Worm (Caenorhabditis elegans) whole organism, dauer: ENCODE data around the gene F54D5.15.
"Not testable (repeated sequence)": the region's sequence is repeated elsewhere in the genome, so short reads cannot be mapped to it uniquely, and the experiment has no call there.

Source experiments
- unc-62 ChIP-seq: sonication (generic microtip); optimal IDR thresholded peaks from 2 replicates; lab custom pipeline; 2017; ENCODE audit warnings: missing biosample characterization, missing genetic modification reagents, missing genetic modification characterization

F54D5.15 gene

DNA sequence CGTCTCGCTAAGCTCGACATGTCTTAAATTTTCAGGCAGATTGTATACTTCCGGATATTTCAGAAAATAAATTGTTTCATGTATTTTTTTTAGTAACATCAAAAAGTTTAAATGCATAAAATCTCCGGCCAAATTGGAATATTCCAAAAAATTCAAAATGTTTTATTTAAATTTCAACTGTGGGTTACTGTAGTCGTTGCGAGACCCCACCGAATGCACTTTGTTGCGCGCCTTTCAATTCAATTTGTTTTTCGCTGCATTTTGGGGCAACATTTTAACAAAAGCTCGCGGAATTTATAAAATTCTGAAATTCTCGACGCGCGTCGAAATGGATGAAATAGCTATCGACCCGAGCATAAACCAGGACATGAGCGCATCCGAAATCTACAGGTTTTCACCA, 8.9 kb upstream of the F54D5.15 start, which contains the start of gene F54D5.2:
TSS of gene F54D5.2 (plus strand) at position 237 of the 400 bp plus-strand sequence.
- TF ChIP-seq unc-62 (GFP tag; lab: Kevin White, UChicago): no peak

DNA sequence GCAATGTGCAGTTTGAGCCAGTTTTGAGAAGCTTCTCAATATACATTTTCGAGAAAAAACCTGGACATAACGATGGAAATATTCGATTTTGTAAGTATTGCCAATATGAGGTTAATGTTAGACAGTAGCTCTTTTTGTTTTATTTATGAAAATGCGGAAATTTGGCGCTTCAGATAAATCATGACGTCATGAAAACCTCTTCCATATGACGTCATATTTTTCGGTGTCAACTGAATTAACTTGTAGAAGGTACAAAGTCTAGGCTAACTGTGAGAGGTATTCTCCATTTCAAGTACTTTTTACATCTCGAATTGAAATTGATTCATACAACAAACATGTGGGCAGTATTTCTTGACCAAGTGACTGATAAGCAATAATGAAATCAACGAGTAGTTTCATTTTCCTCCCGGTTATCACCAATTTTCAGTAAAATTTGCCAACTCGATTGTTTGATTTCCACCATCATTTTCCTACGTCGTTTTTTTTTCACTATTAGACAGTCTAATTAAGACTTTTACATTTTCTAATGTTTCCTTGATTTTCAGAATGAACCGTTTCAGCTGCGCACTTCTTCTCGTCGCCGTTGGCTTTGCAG, 7.3 kb upstream of the F54D5.15 start, which contains the start of gene F54D5.3:
TSS of gene F54D5.3 (plus strand) at position 546 of the 595 bp plus-strand sequence.
- no peak for TF ChIP-seq unc-62 (GFP tag; lab: Kevin White, UChicago)

DNA sequence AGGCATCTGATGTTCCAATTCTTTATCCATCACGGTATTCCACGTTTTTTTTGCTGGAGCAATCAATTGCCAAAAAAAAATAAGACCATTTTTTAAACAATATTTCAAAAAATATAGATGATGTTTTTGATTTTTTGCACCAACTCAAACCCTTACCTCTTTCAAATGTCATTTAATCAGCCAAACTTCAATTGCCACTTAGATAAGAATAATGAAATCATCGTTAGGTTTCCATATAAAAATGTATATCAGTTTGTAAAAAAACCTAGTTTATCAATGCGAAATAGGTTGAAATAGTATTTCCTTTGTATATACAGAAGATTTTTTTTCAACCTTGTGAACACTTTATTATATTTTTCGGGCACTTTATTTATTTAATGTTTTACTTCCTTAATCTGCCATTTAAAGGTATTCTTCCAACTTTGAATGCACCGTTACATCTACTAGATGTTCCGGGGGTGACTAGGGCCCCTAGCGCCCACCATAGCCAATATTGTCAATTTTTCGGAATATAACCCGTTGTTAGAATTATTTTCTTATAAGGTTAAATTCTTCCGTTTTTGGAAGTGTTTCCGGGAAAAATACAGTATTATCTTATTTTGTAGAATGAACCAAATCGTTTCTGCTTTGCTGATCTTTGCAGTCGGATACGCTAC, 5.3 kb upstream of the F54D5.15 start, which contains the start of the genes F54D5.23 and F54D5.4:
TSS of gene F54D5.23 (minus strand) at position 75 of the 656 bp plus-strand sequence.
TSS of gene F54D5.4 (plus strand) at position 606 of the 656 bp plus-strand sequence.
- TF ChIP-seq unc-62 (GFP tag; lab: Kevin White, UChicago): no peak

DNA sequence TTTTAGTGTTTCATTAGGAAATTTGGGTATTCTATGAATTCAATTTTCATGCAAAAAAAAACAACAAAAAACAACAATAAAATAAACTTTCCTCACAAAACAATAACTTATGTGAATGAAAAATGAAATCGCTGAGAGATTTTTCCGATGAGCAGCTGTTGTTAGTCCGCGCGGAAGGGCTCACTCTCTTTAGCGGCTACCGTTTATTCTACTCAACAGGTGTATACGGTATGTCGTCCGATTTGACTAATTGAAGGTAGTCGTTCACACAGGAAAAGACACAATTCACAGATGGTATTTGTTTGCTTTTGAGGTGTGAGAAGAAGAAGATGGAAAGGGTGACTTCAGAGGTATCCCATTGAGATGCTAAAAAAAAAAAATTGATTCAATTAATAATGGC, 4.6 kb upstream of the F54D5.15 start:
- no peak for TF ChIP-seq unc-62 (GFP tag; lab: Kevin White, UChicago)

DNA sequence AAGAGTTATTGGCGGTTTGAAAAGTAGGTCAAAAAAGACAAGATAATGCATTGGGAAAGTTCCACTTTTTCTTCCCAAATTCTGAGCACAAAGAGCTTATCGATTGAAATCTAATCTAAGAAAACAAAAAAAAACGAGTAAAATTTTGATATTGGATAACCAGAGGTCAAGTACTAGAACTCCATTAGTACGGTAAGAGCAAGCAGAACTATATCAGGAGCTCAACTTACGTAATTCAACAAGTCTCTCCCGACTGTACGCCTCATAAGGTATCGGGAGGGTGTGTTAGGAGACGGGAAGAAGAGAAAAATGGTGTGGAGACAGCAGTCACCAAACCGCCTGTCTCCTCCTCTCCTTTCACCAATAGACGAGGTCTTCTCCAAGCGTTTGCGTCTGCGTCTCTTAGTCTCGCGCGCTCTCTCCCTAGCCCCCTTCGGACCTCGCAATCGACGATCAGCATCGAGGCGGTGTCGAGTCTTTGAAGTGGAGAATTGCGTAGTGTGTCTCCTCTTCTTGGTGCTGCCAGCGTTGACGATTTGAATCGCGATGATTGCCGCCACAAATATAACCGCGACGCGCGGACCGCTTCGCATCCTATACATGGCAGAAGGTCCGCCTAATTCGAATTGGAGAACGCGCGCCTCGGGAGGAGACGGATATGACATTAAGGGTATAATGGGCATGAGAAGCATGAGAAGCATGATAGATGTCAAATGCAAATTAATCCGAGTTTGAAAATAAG, 3.1 kb upstream of the F54D5.15 start, which contains the start of gene F54D5.5:
TSS of gene F54D5.5 (minus strand) at position 51 of the 742 bp plus-strand sequence.
- no peak for TF ChIP-seq unc-62 (GFP tag; lab: Kevin White, UChicago)

DNA sequence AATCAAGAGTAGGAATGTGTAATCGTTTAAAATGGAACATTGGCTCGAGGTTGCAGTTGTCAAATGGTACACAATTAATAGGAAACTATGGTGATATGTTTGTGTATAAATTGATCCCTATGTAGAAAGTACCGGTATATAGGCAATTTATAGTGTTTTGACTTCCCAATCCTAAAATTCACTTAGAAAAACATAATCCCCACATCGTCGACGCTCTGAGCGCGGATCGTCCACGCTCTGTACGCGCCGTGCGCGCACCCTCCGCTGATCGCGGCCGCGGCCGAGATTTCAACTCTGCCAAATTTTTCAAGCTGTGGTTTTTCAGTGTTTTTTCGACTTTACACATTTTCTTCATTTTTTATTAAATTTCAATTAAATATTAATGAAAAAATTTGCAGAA, 7.7 kb downstream of the F54D5.15 start, which contains the start of gene F54D5.17:
TSS of gene F54D5.17 (plus strand) at position 301 of the 400 bp plus-strand sequence.
- TF ChIP-seq unc-62 (GFP tag; lab: Kevin White, UChicago): no peak

DNA sequence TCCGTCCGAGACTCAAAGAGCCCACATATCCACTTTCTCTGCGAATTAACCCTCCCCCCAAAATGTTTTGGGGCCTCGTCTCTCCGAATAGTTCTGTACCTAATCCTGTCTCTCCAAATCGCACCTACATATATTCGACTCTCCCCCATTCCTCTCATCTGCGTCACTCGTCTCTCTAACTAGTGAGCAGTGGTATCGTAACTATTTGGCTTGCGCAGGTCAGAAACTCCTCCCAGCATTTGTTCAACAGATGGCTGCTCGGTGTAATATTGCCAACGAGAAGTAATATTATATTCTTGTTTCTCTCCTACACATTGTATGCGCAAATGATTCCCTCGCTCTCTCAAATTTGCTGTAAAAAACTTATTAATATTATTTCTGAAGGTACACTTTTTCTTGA, 8.4 kb downstream of the F54D5.15 start, which contains the start of gene F54D5.24:
TSS of gene F54D5.24 (plus strand) at position 316 of the 400 bp plus-strand sequence.
- TF ChIP-seq unc-62 (GFP tag; lab: Kevin White, UChicago): no peak

DNA sequence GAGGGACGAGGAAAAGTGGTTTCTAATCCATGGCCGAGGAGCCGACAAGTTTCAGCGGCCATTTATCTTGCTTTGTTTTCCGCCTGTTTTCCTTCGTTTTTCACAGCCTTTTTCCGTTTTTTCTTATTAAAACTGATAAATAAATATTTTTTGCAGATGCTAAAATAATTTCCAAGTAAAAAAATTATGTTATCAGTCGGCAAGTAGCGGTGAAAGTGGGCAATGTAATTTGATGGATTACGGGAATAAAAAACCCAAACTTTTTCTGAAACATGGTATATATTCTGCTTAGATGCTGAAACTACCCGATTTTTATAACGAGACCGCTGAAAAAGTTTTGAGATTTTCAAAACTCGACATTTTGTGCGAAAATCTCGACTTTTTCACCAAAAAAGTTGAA, 12.0 kb downstream of the F54D5.15 start, which contains the start of gene dhgd-1:
TSS of gene dhgd-1 (minus strand) at position 101 of the 400 bp plus-strand sequence.
- TF ChIP-seq unc-62 (GFP tag; lab: Kevin White, UChicago): not testable (repeated sequence)

DNA sequence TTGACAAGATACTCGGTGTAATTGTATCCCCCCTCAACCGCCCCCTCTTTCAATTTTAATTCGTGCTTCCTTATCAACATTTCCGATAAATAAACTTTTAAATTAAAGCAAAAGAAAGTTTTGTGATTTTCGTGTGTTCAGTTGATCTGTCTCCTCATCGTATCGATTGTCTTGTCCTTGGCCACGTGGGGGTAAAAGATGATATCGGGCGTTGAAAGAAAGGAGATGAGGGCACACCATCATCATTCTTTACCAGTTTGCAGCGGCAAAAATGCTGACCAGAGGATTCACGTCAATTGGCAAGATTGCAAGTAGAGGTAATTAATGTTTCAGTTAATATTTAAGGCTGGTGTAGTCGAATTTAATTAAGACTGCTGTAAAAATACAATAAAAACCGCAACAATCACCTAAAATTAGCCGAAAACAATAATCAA, 16.8 kb downstream of the F54D5.15 start, which contains the start of gene F54D5.7:
TSS of gene F54D5.7 (plus strand) at position 264 of the 434 bp plus-strand sequence.
- no peak for TF ChIP-seq unc-62 (GFP tag; lab: Kevin White, UChicago)

DNA sequence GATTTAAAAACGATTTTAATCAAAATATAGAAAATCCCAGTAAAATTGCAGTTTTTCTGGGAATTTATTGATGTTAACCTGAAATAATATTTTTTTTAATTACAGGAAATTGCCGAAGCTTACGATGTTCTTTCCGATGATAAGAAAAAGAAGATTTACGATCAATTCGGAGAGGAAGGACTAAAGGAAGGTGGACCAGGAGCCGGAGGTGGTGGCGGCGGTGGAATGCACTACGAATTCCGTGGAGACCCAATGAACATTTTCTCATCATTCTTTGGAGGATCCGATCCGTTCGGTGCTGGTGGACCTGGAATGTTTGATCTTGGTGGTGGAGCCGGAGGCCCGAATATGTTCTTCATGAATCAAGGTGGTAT, 18.1 kb downstream of the F54D5.15 start:
- TF ChIP-seq unc-62 (GFP tag; lab: Kevin White, UChicago): no peak

DNA sequence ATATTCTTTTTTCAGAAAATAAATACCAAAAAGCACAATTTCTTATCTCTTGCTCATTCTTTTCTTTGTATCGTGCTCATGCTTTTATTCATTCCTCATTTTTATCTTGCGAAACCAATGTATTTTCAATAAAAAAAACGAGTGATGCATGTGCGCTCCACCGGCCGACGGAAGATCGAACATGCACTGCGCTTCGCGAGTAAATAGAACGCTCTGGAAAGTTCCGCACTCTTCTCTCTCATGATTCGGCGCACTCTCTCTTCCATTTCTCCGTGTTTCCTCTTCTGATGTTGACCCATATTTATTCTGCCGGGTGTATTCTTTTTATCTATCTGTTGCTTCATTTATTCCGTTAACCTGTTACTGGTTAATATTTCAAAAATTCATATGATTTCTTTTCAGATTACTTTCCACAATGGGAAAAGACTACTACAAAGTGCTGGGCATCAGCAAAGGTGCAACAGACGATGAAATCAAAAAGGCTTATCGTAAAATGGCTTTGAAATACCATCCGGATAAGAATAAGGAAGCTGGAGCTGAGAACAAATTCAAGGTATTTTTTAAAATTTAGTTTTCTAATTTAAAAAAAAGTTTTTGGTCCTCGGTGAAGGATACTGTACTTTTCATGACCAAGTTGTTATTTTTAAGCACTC, 18.6 kb downstream of the F54D5.15 start, which contains the start of gene dnj-13:
TSS of gene dnj-13 (plus strand) at position 403 of the 653 bp plus-strand sequence.
- no peak for TF ChIP-seq unc-62 (GFP tag; lab: Kevin White, UChicago)

DNA sequence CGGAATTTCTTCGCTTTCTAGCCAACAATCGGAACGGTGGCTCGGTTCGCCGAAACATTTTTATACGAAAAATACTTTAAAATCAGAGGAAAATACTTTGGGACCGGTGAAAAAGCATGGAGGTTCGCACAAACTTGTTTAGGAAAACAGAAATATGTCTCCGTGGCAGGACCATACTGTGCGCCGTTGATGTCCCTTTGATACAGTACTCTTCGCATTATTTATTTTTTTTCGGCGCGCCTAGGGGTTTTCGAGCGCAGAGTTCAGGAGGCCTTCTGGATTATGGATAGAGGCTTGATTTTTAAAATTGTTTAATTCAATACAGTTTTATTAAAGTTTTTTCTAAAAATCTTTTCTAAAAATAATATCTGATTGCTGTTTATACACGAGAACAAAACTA, 19.3 kb downstream of the F54D5.15 start, which contains the start of gene F54D5.9:
TSS of gene F54D5.9 (minus strand) at position 115 of the 400 bp plus-strand sequence.
- no peak for TF ChIP-seq unc-62 (GFP tag; lab: Kevin White, UChicago)

DNA sequence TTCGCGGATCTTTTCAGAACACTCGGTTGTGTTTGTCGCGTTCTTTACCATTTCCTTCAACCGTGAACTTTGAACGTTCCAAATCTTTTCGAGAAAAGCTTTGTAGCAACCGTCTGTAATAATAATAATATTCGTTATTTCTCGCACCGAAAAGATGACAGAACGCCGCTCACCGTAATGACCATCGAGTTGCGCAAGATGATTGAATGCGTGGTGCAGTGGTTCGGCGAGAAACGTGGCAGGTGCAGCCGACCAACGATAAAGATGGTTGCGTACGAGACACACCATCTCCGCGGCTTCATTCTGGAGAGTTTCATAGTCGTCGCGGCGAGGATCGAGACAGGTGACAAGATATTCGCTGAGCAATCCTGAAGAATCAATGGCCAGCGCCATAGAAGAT, 21.1 kb downstream of the F54D5.15 start:
- TF ChIP-seq unc-62 (GFP tag; lab: Kevin White, UChicago): no peak

DNA sequence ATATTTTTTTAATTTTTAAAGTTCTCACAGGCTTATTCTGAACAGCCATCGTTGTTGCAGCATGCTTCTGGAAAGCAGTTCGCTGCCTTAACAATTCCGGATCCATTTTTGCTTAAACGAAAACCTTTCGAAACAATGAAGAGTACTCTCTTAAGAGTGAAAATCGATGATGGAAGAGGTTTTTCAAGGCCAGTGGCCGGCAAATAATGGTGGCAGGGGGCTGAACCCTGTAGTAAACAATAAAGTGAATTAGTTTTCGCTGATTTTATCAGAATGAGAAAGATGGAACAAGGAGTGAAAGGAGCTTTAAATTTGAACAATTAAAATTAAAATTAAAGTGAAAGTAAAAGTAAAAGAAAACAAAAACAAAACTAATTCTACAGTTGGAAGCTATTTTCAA, 21.6 kb downstream of the F54D5.15 start, which contains the start of gene gtf-2E2:
TSS of gene gtf-2E2 (minus strand) at position 111 of the 400 bp plus-strand sequence.
- TF ChIP-seq unc-62 (GFP tag; lab: Kevin White, UChicago): no peak

DNA sequence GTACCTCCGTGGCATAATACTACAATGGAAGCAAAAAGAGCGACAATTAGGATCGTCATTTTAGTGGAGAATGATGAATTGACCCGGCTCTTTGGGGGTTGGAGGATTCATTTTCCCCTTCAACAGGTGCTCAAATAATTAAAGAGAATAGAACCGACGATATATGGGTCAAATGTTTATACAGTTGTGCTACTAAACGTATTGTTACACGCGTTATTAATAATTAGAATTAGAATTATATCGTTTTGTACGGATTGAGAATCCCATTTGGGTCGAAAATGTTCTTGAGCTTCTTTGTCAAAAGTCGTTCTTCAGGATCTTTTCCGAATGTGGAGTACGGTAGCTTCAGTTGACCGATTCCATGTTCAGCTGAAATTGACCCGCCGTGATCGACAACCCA, 25.3 kb downstream of the F54D5.15 start, which contains the start of gene Y62F5A.9:
TSS of gene Y62F5A.9 (minus strand) at position 101 of the 400 bp plus-strand sequence.
- no peak for TF ChIP-seq unc-62 (GFP tag; lab: Kevin White, UChicago)
